Worm (Caenorhabditis elegans) whole organism, mixed stage, embryonic: ENCODE results near the gene rep-1.

Source experiments
- M03D4.4 ChIP-seq: sonication (generic microtip); optimal IDR thresholded peaks from 2 replicates; lab custom pipeline; 2017; ENCODE audit warnings: mild to moderate bottlenecking, missing genetic modification characterization, missing compliant biosample characterization
- bed-3 ChIP-seq: fragments of 200-800 bp; sonication (Bioruptor generic); optimal IDR thresholded peaks from 3 replicates; lab custom pipeline; 2018; ENCODE audit warnings: mild to moderate bottlenecking, missing genetic modification characterization, moderate library complexity, missing compliant biosample characterization
- blmp-1 ChIP-seq: fragments of 150-350 bp; optimal IDR thresholded peaks from 2 replicates; lab custom pipeline; 2014; ENCODE audit warnings: missing biosample characterization, missing genetic modification characterization
- ceh-39 ChIP-seq: fragments of 150-350 bp; optimal IDR thresholded peaks from 2 replicates; lab custom pipeline; 2014; ENCODE audit warnings: missing biosample characterization, missing genetic modification characterization
- ceh-43 ChIP-seq: fragments of 200-800 bp; sonication (Bioruptor generic); optimal IDR thresholded peaks from 2 replicates; lab custom pipeline; 2018; ENCODE audit warnings: mild to moderate bottlenecking, missing genetic modification characterization, moderate library complexity, missing compliant biosample characterization
- ceh-83 ChIP-seq: fragments of 200-800 bp; sonication (Bioruptor generic); optimal IDR thresholded peaks from 2 replicates; lab custom pipeline; 2018; ENCODE audit warnings: mild to moderate bottlenecking, missing genetic modification characterization, missing compliant biosample characterization
- ces-1 ChIP-seq: fragments of 150-350 bp; optimal IDR thresholded peaks from 2 replicates; lab custom pipeline; 2014; ENCODE audit warnings: missing biosample characterization, missing genetic modification reagents, missing genetic modification characterization
- cnd-1 ChIP-seq: fragments of 200-800 bp; sonication (Bioruptor generic); optimal IDR thresholded peaks from 2 replicates; lab custom pipeline; 2018; ENCODE audit warnings: mild to moderate bottlenecking, missing genetic modification characterization, missing compliant biosample characterization
- drap-1 ChIP-seq: fragments of 200-800 bp; sonication (Bioruptor generic); optimal IDR thresholded peaks from 3 replicates; lab custom pipeline; 2018; ENCODE audit warnings: mild to moderate bottlenecking, missing genetic modification characterization, missing compliant biosample characterization
- elt-1 ChIP-seq: sonication (generic microtip); optimal IDR thresholded peaks from 2 replicates; lab custom pipeline; 2017; ENCODE audit warnings: missing genetic modification characterization, mild to moderate bottlenecking, missing compliant biosample characterization, antibody characterized with exemption, moderate library complexity, borderline replicate concordance; ENCODE audit not compliant: insufficient read depth
- elt-3 ChIP-seq: fragments of 150-350 bp; optimal IDR thresholded peaks from 2 replicates; lab custom pipeline; 2014; ENCODE audit warnings: missing biosample characterization, missing genetic modification characterization
- flh-1 ChIP-seq: fragments of 200-800 bp; sonication (Bioruptor generic); optimal IDR thresholded peaks from 2 replicates; lab custom pipeline; 2018; ENCODE audit warnings: mild to moderate bottlenecking, missing genetic modification characterization, moderate library complexity, missing compliant biosample characterization
- ham-2 ChIP-seq: fragments of 200-800 bp; sonication (Bioruptor generic); optimal IDR thresholded peaks from 2 replicates; lab custom pipeline; 2018; ENCODE audit warnings: mild to moderate bottlenecking, missing genetic modification characterization, missing compliant biosample characterization
- hlh-1 ChIP-seq: fragments of 150-350 bp; optimal IDR thresholded peaks from 2 replicates; lab custom pipeline; 2014; ENCODE audit warnings: missing biosample characterization, missing genetic modification reagents, missing genetic modification characterization
- lin-13 ChIP-seq: fragments of 150-350 bp; optimal IDR thresholded peaks from 2 replicates; lab custom pipeline; 2014; ENCODE audit warnings: missing biosample characterization, missing genetic modification characterization
- lin-32 ChIP-seq: fragments of 200-800 bp; sonication (Bioruptor generic); optimal IDR thresholded peaks from 2 replicates; lab custom pipeline; 2018; ENCODE audit warnings: mild to moderate bottlenecking, missing genetic modification characterization, missing compliant biosample characterization
- lsy-2 ChIP-seq: fragments of 150-350 bp; optimal IDR thresholded peaks from 2 replicates; lab custom pipeline; 2014; ENCODE audit warnings: missing biosample characterization, missing genetic modification characterization
- mab-5 ChIP-seq: fragments of 150-350 bp; optimal IDR thresholded peaks from 2 replicates; lab custom pipeline; 2014; ENCODE audit warnings: missing biosample characterization, missing genetic modification characterization
- mep-1 ChIP-seq: fragments of 150-350 bp; optimal IDR thresholded peaks from 2 replicates; lab custom pipeline; 2017; ENCODE audit warnings: missing biosample characterization, missing genetic modification reagents, missing genetic modification characterization, inconsistent platforms
- mls-2 ChIP-seq: sonication (generic microtip); optimal IDR thresholded peaks from 2 replicates; lab custom pipeline; 2016; ENCODE audit warnings: mild to moderate bottlenecking, missing genetic modification characterization, moderate library complexity, missing compliant biosample characterization
- nhr-12 ChIP-seq: fragments of 150-350 bp; optimal IDR thresholded peaks from 2 replicates; lab custom pipeline; 2014; ENCODE audit warnings: missing biosample characterization, missing genetic modification characterization
- nhr-2 ChIP-seq: fragments of 150-350 bp; optimal IDR thresholded peaks from 2 replicates; lab custom pipeline; 2014; ENCODE audit warnings: missing biosample characterization, missing genetic modification characterization
- nhr-237 ChIP-seq: fragments of 150-350 bp; optimal IDR thresholded peaks from 2 replicates; lab custom pipeline; 2014; ENCODE audit warnings: missing biosample characterization, missing genetic modification characterization
- nhr-28 ChIP-seq: fragments of 150-350 bp; optimal IDR thresholded peaks from 2 replicates; lab custom pipeline; 2014; ENCODE audit warnings: missing biosample characterization, missing genetic modification characterization
- nhr-76 ChIP-seq: sonication (generic microtip); optimal IDR thresholded peaks from 2 replicates; lab custom pipeline; 2017; ENCODE audit warnings: missing biosample characterization, missing genetic modification characterization
- pha-4 ChIP-seq: fragments of 150-350 bp; optimal IDR thresholded peaks from 2 replicates; lab custom pipeline; 2018; ENCODE audit warnings: missing biosample characterization, missing genetic modification reagents, missing genetic modification characterization
- sem-2 ChIP-seq: fragments of 200-800 bp; sonication (Bioruptor generic); optimal IDR thresholded peaks from 2 replicates; lab custom pipeline; 2018; ENCODE audit warnings: mild to moderate bottlenecking, missing genetic modification characterization, missing compliant biosample characterization
- snpc-4 ChIP-seq: fragments of 150-350 bp; optimal IDR thresholded peaks from 2 replicates; lab custom pipeline; 2014; ENCODE audit warnings: missing biosample characterization, missing genetic modification characterization
- sptf-1 ChIP-seq: sonication (generic microtip); optimal IDR thresholded peaks from 2 replicates; lab custom pipeline; 2017; ENCODE audit warnings: mild to moderate bottlenecking, missing genetic modification characterization, moderate library complexity, missing compliant biosample characterization
- tbx-8 ChIP-seq: fragments of 200-800 bp; sonication (Bioruptor generic); optimal IDR thresholded peaks from 2 replicates; lab custom pipeline; 2018; ENCODE audit warnings: mild to moderate bottlenecking, missing genetic modification characterization, moderate library complexity, missing compliant biosample characterization
- unc-120 ChIP-seq: sonication (generic microtip); optimal IDR thresholded peaks from 2 replicates; lab custom pipeline; 2017; ENCODE audit warnings: missing genetic modification characterization, missing compliant biosample characterization; ENCODE audit not compliant: poor library complexity, severe bottlenecking
- unc-39 ChIP-seq: fragments of 150-350 bp; optimal IDR thresholded peaks from 2 replicates; lab custom pipeline; 2014; ENCODE audit warnings: missing biosample characterization, missing genetic modification characterization
- unc-62 ChIP-seq: fragments of 150-350 bp; optimal IDR thresholded peaks from 2 replicates; lab custom pipeline; 2014; ENCODE audit warnings: missing biosample characterization, missing genetic modification reagents, missing genetic modification characterization
- zip-8 ChIP-seq: fragments of 150-350 bp; optimal IDR thresholded peaks from 2 replicates; lab custom pipeline; 2014; ENCODE audit warnings: missing biosample characterization, missing genetic modification characterization
- ztf-11 ChIP-seq: fragments of 150-350 bp; optimal IDR thresholded peaks from 2 replicates; lab custom pipeline; 2014; ENCODE audit warnings: missing biosample characterization, missing genetic modification characterization

Gene rep-1

ce11 chrIII:1602682-1603081 is 32.6 kb downstream of the rep-1 start:
- no peak for TF ChIP-seq elt-3
- TF ChIP-seq nhr-12 (tag; lab: Kevin White, UChicago) = no peak

DNA sequence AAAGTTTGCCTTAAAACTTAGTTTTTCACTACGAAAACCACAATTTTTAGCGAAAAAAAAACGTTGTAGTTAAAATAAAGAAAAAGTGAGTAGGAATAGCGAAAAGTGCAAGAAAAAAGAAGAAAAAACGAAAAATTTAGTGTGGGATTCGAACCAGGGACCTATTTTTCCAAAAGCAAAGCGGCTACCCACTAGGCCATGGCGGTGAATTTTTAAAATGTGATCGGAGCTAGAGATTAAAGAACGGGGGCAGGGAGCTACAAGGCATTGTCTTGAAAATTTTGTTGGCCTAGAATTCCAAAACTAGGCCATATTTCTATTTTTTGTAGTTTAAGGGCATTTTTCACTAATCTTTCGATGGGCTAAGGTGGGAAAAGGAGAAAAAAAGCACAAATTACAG is 33.7 kb downstream of the rep-1 start:
- no peak for TF ChIP-seq nhr-76
- TF ChIP-seq ceh-39 (tag; lab: Kevin White, UChicago) = no peak
- TF ChIP-seq mab-5 (tag; lab: Kevin White, UChicago) = no peak
- TF ChIP-seq sptf-1 (tag; lab: Kevin White, UChicago) = no peak
- TF ChIP-seq mep-1 = no peak
- no peak for TF ChIP-seq ham-2 (GFP tag; lab: Kevin White, UChicago)
- TF ChIP-seq ces-1 = no peak
- TF ChIP-seq, all 35 proteins: peak for 0

- TF ChIP-seq ceh-83 (GFP tag; lab: Kevin White, UChicago) (peak; percentile 87), sem-2 (GFP tag; lab: Kevin White, UChicago) (peak; percentile 72), ztf-11 (tag; lab: Kevin White, UChicago) (no peak), ham-2 (GFP tag; lab: Kevin White, UChicago) (peak; percentile 74), elt-1 (tag; lab: Kevin White, UChicago) (no peak), ceh-39 (tag; lab: Kevin White, UChicago) (no peak), elt-3 (no peak), ces-1 (no peak), mls-2 (tag; lab: Kevin White, UChicago) (peak; percentile 88), tbx-8 (peak; percentile 18), nhr-28 (tag; lab: Kevin White, UChicago) (no peak), drap-1 (GFP tag; lab: Kevin White, UChicago) (peak; percentile 79), nhr-12 (tag; lab: Kevin White, UChicago) (no peak), lin-13 (tag; lab: Kevin White, UChicago) (peak; percentile 56), unc-62 (no peak), unc-120 (tag; lab: Kevin White, UChicago) (peak; percentile 67), nhr-76 (no peak), lin-32 (GFP tag; lab: Kevin White, UChicago) (peak; percentile 45), nhr-2 (tag; lab: Kevin White, UChicago) (no peak), mab-5 (tag; lab: Kevin White, UChicago) (no peak), snpc-4 (no peak), mep-1 (peak; percentile 48), hlh-1 (tag; lab: Kevin White, UChicago) (no peak), bed-3 (peak; percentile 62), sptf-1 (tag; lab: Kevin White, UChicago) (peak; percentile 86), blmp-1 (tag; lab: Kevin White, UChicago) (peak; percentile 5), lsy-2 (tag; lab: Kevin White, UChicago) (no peak), pha-4 (tag; lab: Kevin White, UChicago) (no peak), ceh-43 (GFP tag; lab: Kevin White, UChicago) (peak; percentile 81), flh-1 (GFP tag; lab: Kevin White, UChicago) (peak; percentile 62), zip-8 (tag; lab: Kevin White, UChicago) (no peak), unc-39 (tag; lab: Kevin White, UChicago) (no peak), cnd-1 (tag; lab: Kevin White, UChicago) (peak; percentile 41), M03D4.4 (peak; percentile 85), nhr-237 (tag; lab: Kevin White, UChicago) (no peak)
These were observed 34.4 kb downstream of the rep-1 start, which contains the start of gene Y22D7AL.6 for ce11 chrIII:1604514-1604976. Gene Y22D7AL.6 (plus strand): TSS chrIII:1604926.

DNA sequence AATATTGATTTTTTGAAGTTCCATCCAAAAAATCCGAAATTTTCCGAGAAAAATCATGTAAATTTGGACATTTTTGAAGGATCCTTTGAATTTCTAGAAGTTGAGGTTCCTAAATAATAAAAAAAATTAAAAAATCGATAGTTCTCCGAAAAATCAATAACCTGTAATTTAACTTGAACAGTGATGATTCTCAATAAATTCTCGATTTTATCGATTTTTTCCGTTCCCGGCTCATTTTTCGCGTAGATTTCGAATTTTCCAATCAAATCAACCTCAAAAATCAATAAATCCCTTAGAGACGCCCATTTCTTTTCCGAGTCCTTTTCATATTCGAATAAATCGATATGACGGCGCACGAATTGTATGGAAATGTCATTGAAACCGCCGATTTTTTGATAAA is 37.6 kb downstream of the rep-1 start:
- TF ChIP-seq nhr-237 (tag; lab: Kevin White, UChicago) (no peak), ceh-43 (GFP tag; lab: Kevin White, UChicago) (no peak), lin-32 (GFP tag; lab: Kevin White, UChicago) (no peak), flh-1 (GFP tag; lab: Kevin White, UChicago) (no peak), snpc-4 (no peak), nhr-2 (tag; lab: Kevin White, UChicago) (no peak), mab-5 (tag; lab: Kevin White, UChicago) (no peak), lsy-2 (tag; lab: Kevin White, UChicago) (no peak), pha-4 (tag; lab: Kevin White, UChicago) (no peak), unc-39 (tag; lab: Kevin White, UChicago) (no peak), ztf-11 (tag; lab: Kevin White, UChicago) (no peak), blmp-1 (tag; lab: Kevin White, UChicago) (no peak)
